Worm (Caenorhabditis elegans): ENCODE data around the gene ears-2.

ears-2 gene

ce11 chrIV:410420-410891 is 20.2 kb upstream of the ears-2 start, which contains the start of gene T07A9.12 (continued):
- TF ChIP-seq snpc-4 (tag; optimal IDR thresholded peaks at IDR 0.05) (no peak), lin-39 (tag; optimal IDR thresholded peaks at IDR 0.05) (no peak), sma-3 (GFP tag; optimal IDR thresholded peaks at IDR 0.05) (peak; percentile 79), blmp-1 (tag; optimal IDR thresholded peaks at IDR 0.05; ENCODE audit: insufficient read depth) (peak; percentile 32), C34F6.9 (tag; optimal IDR thresholded peaks at IDR 0.05) (peak; percentile 81), F13H6.1 (tag; optimal IDR thresholded peaks at IDR 0.05) (peak; percentile 80)

- TF ChIP-seq lin-39 (tag; optimal IDR thresholded peaks at IDR 0.05) (no peak), nhr-237 (tag; optimal IDR thresholded peaks at IDR 0.05) (no peak), nhr-10 (tag; optimal IDR thresholded peaks at IDR 0.05) (no peak), nhr-129 (tag; optimal IDR thresholded peaks at IDR 0.05) (no peak), nhr-23 (tag; optimal IDR thresholded peaks at IDR 0.05) (no peak), ZK546.5 (tag; optimal IDR thresholded peaks at IDR 0.05) (no peak), elt-1 (tag; optimal IDR thresholded peaks at IDR 0.05) (no peak), mdl-1 (tag; optimal IDR thresholded peaks at IDR 0.05) (no peak), unc-39 (tag; optimal IDR thresholded peaks at IDR 0.05) (no peak), ceh-82 (tag; optimal IDR thresholded peaks at IDR 0.05) (no peak), C34F6.9 (tag; optimal IDR thresholded peaks at IDR 0.05) (no peak), alr-1 (tag; optimal IDR thresholded peaks at IDR 0.05) (no peak), ztf-11 (tag; optimal IDR thresholded peaks at IDR 0.05) (no peak), lsy-2 (tag; optimal IDR thresholded peaks at IDR 0.05) (no peak), zag-1 (tag; optimal IDR thresholded peaks at IDR 0.05) (no peak), ztf-1 (GFP tag; conservative IDR thresholded peaks at IDR 0.05) (no peak), sma-3 (GFP tag; optimal IDR thresholded peaks at IDR 0.05) (no peak), fos-1 (tag; optimal IDR thresholded peaks at IDR 0.05) (no peak), sem-4 (tag; optimal IDR thresholded peaks at IDR 0.05) (no peak), unc-55 (GFP tag; optimal IDR thresholded peaks at IDR 0.05) (no peak)
Observed at ce11 chrIV:409935-410334, 19.7 kb upstream of the ears-2 start, which contains the start of gene kgb-1. Gene kgb-1, minus strand, starts transcription at chrIV:410035.

ce11 chrIV:408892-409291 is 18.6 kb upstream of the ears-2 start:
- TF ChIP-seq unc-62 (GFP tag; optimal IDR thresholded peaks at IDR 0.05) (no peak), fos-1 (tag; optimal IDR thresholded peaks at IDR 0.05) (peak; percentile 96), ZK546.5 (tag; optimal IDR thresholded peaks at IDR 0.05) (no peak)

- TF ChIP-seq nhr-21 (tag; optimal IDR thresholded peaks at IDR 0.05) (no peak), ztf-11 (tag; optimal IDR thresholded peaks at IDR 0.05) (no peak), blmp-1 (tag; optimal IDR thresholded peaks at IDR 0.05; ENCODE audit: insufficient read depth) (no peak), ZK546.5 (tag; optimal IDR thresholded peaks at IDR 0.05) (no peak), dmd-4 (tag; optimal IDR thresholded peaks at IDR 0.05) (no peak), ztf-4 (tag; optimal IDR thresholded peaks at IDR 0.05) (no peak), aly-2 (tag; optimal IDR thresholded peaks at IDR 0.05) (no peak), nhr-10 (tag; optimal IDR thresholded peaks at IDR 0.05) (no peak), nhr-237 (tag; optimal IDR thresholded peaks at IDR 0.05) (no peak), sma-3 (GFP tag; optimal IDR thresholded peaks at IDR 0.05) (no peak), zag-1 (tag; optimal IDR thresholded peaks at IDR 0.05) (no peak), nhr-6 (tag; optimal IDR thresholded peaks at IDR 0.05) (no peak), nhr-77 (tag; optimal IDR thresholded peaks at IDR 0.05) (no peak), ztf-1 (GFP tag; conservative IDR thresholded peaks at IDR 0.05) (no peak), lin-11 (tag; optimal IDR thresholded peaks at IDR 0.05) (no peak), R02D3.7 (tag; optimal IDR thresholded peaks at IDR 0.05) (no peak)
Observed at ce11 chrIV:401395-401794, 11.1 kb upstream of the ears-2 start, which contains the start of gene gpa-4. Gene gpa-4, plus strand, starts transcription at chrIV:401695.

- TF ChIP-seq nhr-10 (tag; optimal IDR thresholded peaks at IDR 0.05), result no peak
- TF ChIP-seq ztf-1 (GFP tag; conservative IDR thresholded peaks at IDR 0.05), result no peak
- TF ChIP-seq elt-3 (tag; optimal IDR thresholded peaks at IDR 0.05), result no peak
- TF ChIP-seq blmp-1 (tag; optimal IDR thresholded peaks at IDR 0.05; ENCODE audit: insufficient read depth), result no peak
- TF ChIP-seq F13H6.1 (tag; optimal IDR thresholded peaks at IDR 0.05), result no peak
- no peak for TF ChIP-seq ztf-11 (tag; optimal IDR thresholded peaks at IDR 0.05)
Observed at ce11 chrIV:396373-396772, 6.1 kb upstream of the ears-2 start, which contains the start of gene rrp-8. Gene rrp-8, plus strand, starts transcription at chrIV:396545.

Data from whole organism, L2 larva.